Fruit fly (Drosophila melanogaster) whole organism, prepupa: ENCODE data around the gene CG5614.

ENCODE experiments used
- CG10631 ChIP-seq: fragments of 200-800 bp; sonication (Bioruptor generic); optimal IDR thresholded peaks from 2 replicates; lab custom pipeline; 2016; ENCODE audit warnings: missing biosample characterization, missing genetic modification characterization
- CG10669 ChIP-seq: fragments of 200-800 bp; sonication (Bioruptor generic); optimal IDR thresholded peaks from 3 replicates; lab custom pipeline; 2018; ENCODE audit warnings: missing biosample characterization, mild to moderate bottlenecking, missing genetic modification characterization, moderate library complexity
- CG11762 ChIP-seq: fragments of 200-800 bp; sonication (Bioruptor generic); optimal IDR thresholded peaks from 3 replicates; lab custom pipeline; 2016; ENCODE audit warnings: missing biosample characterization, missing genetic modification characterization; ENCODE audit not compliant: insufficient read depth
- CG15336 ChIP-seq: fragments of 200-800 bp; sonication (Bioruptor generic); IDR thresholded peaks from 2 replicates; pipeline ENCODE4 v1.3.6; 2022; ENCODE audit warnings: missing biosample characterization, missing genetic modification characterization
- CG1621 ChIP-seq: fragments of 200-800 bp; sonication (Bioruptor generic); optimal IDR thresholded peaks from 3 replicates; lab custom pipeline; 2018; ENCODE audit warnings: missing biosample characterization, mild to moderate bottlenecking, missing genetic modification characterization
- CG16779 ChIP-seq: fragments of 200-800 bp; sonication (Bioruptor generic); optimal IDR thresholded peaks from 3 replicates; lab custom pipeline; 2017; ENCODE audit warnings: missing biosample characterization, mild to moderate bottlenecking, missing genetic modification characterization
- CG3032 ChIP-seq: fragments of 200-800 bp; optimal IDR thresholded peaks from 2 replicates; lab custom pipeline; 2019; ENCODE audit warnings: missing biosample characterization, mild to moderate bottlenecking, missing genetic modification characterization, moderate library complexity
- CG31627 ChIP-seq: fragments of 200-800 bp; sonication (Bioruptor generic); optimal IDR thresholded peaks from 3 replicates; lab custom pipeline; 2016; ENCODE audit warnings: missing biosample characterization, missing genetic modification characterization
- CG34406 ChIP-seq: fragments of 200-800 bp; sonication (Bioruptor generic); optimal IDR thresholded peaks from 3 replicates; lab custom pipeline; 2016; ENCODE audit warnings: missing biosample characterization, missing genetic modification characterization
- CG3919 ChIP-seq: fragments of 200-800 bp; sonication (Bioruptor generic); optimal IDR thresholded peaks from 3 replicates; lab custom pipeline; 2016; ENCODE audit warnings: missing biosample characterization, missing genetic modification characterization
- CG4318 ChIP-seq: fragments of 200-800 bp; sonication (Bioruptor generic); optimal IDR thresholded peaks from 3 replicates; lab custom pipeline; 2017; ENCODE audit warnings: missing biosample characterization, mild to moderate bottlenecking, missing genetic modification characterization
- CG6163 ChIP-seq: fragments of 200-800 bp; sonication (Bioruptor generic); IDR thresholded peaks from 3 replicates; pipeline ENCODE4 v1.3.6; 2022; ENCODE audit warnings: missing biosample characterization, missing genetic modification characterization
- CG6792 ChIP-seq: fragments of 200-800 bp; sonication (Bioruptor generic); optimal IDR thresholded peaks from 3 replicates; lab custom pipeline; 2016; ENCODE audit warnings: missing biosample characterization, missing genetic modification characterization
- CG6808 ChIP-seq: fragments of 200-800 bp; sonication (Bioruptor generic); optimal IDR thresholded peaks from 3 replicates; lab custom pipeline; 2017; ENCODE audit warnings: missing biosample characterization, missing genetic modification characterization, mild to moderate bottlenecking, moderate library complexity, missing genetic modification reagents
- CG6854 ChIP-seq: fragments of 200-800 bp; sonication (Bioruptor generic); optimal IDR thresholded peaks from 2 replicates; lab custom pipeline; 2017; ENCODE audit warnings: missing biosample characterization, mild to moderate bottlenecking, missing genetic modification characterization
- CG8119 ChIP-seq: fragments of 200-800 bp; sonication (Bioruptor generic); IDR thresholded peaks from 3 replicates; pipeline ENCODE4 v1.3.6; 2022; ENCODE audit warnings: missing biosample characterization, missing genetic modification characterization
- CG8319 ChIP-seq: fragments of 200-800 bp; sonication (Bioruptor generic); optimal IDR thresholded peaks from 3 replicates; lab custom pipeline; 2016; ENCODE audit warnings: missing biosample characterization, missing genetic modification characterization
- CG9139 ChIP-seq: fragments of 200-800 bp; sonication (Bioruptor generic); optimal IDR thresholded peaks from 3 replicates; lab custom pipeline; 2017; ENCODE audit warnings: missing biosample characterization, mild to moderate bottlenecking, missing genetic modification characterization
- Eip75B ChIP-seq: fragments of 200-800 bp; sonication (Bioruptor generic); optimal IDR thresholded peaks from 3 replicates; lab custom pipeline; 2016; ENCODE audit warnings: missing biosample characterization, missing genetic modification characterization
- Eip78C ChIP-seq: fragments of 200-800 bp; sonication (Bioruptor generic); peaks from one replicate; lab custom pipeline; 2016; ENCODE audit warnings: missing biosample characterization, missing genetic modification characterization
- Ets21C ChIP-seq: fragments of 200-800 bp; sonication (Bioruptor generic); optimal IDR thresholded peaks from 3 replicates; lab custom pipeline; 2016; ENCODE audit warnings: missing biosample characterization, missing genetic modification characterization
- Ets96B ChIP-seq: fragments of 200-800 bp; optimal IDR thresholded peaks from 2 replicates; lab custom pipeline; 2019; ENCODE audit warnings: missing biosample characterization, mild to moderate bottlenecking, missing genetic modification characterization, moderate library complexity
- Gug ChIP-seq: fragments of 200-800 bp; sonication (Bioruptor generic); IDR thresholded peaks from 2 replicates; pipeline ENCODE4 v1.3.6; 2022; ENCODE audit warnings: missing biosample characterization, missing genetic modification characterization
- Hr38 ChIP-seq: sonication (Bioruptor generic); optimal IDR thresholded peaks from 2 replicates; lab custom pipeline; 2016; ENCODE audit warnings: missing biosample characterization, missing genetic modification characterization
- Hr4 ChIP-seq: fragments of 200-800 bp; sonication (Bioruptor generic); optimal IDR thresholded peaks from 3 replicates; lab custom pipeline; 2016; ENCODE audit warnings: missing biosample characterization, missing genetic modification characterization
- Met ChIP-seq: fragments of 200-800 bp; sonication (Bioruptor generic); optimal IDR thresholded peaks from 3 replicates; lab custom pipeline; 2016; ENCODE audit warnings: missing biosample characterization, missing genetic modification characterization
- OdsH ChIP-seq: fragments of 200-800 bp; sonication (Bioruptor generic); optimal IDR thresholded peaks from 3 replicates; lab custom pipeline; 2016; ENCODE audit warnings: missing biosample characterization, missing genetic modification characterization
- Smox ChIP-seq: fragments of 200-800 bp; sonication (Bioruptor generic); optimal IDR thresholded peaks from 3 replicates; lab custom pipeline; 2016; ENCODE audit warnings: missing biosample characterization, missing genetic modification characterization
- Sox102F ChIP-seq: fragments of 200-800 bp; sonication (Bioruptor generic); optimal IDR thresholded peaks from 2 replicates; lab custom pipeline; 2016; ENCODE audit warnings: missing biosample characterization, mild to moderate bottlenecking, missing genetic modification characterization
- Sox14 ChIP-seq: fragments of 200-800 bp; sonication (Bioruptor generic); optimal IDR thresholded peaks from 3 replicates; lab custom pipeline; 2016; ENCODE audit warnings: missing biosample characterization, missing genetic modification characterization
- Sox15 ChIP-seq: fragments of 200-800 bp; sonication (Bioruptor generic); optimal IDR thresholded peaks from 3 replicates; lab custom pipeline; 2016; ENCODE audit warnings: missing biosample characterization, missing genetic modification characterization
- achi ChIP-seq: fragments of 200-800 bp; sonication (Bioruptor generic); optimal IDR thresholded peaks from 3 replicates; lab custom pipeline; 2016; ENCODE audit warnings: missing biosample characterization, missing genetic modification characterization
- acj6 ChIP-seq: fragments of 200-800 bp; sonication (Bioruptor generic); optimal IDR thresholded peaks from 3 replicates; lab custom pipeline; 2016; ENCODE audit warnings: missing biosample characterization, missing genetic modification characterization
- cyc ChIP-seq: fragments of 200-800 bp; sonication (Bioruptor generic); optimal IDR thresholded peaks from 3 replicates; lab custom pipeline; 2016; ENCODE audit warnings: missing biosample characterization, missing genetic modification characterization
- dac ChIP-seq: fragments of 200-800 bp; sonication (Bioruptor generic); optimal IDR thresholded peaks from 2 replicates; lab custom pipeline; 2017; ENCODE audit warnings: missing biosample characterization, mild to moderate bottlenecking, missing genetic modification characterization
- dsx ChIP-seq: fragments of 200-800 bp; optimal IDR thresholded peaks from 3 replicates; lab custom pipeline; 2019; ENCODE audit warnings: missing biosample characterization, mild to moderate bottlenecking, missing genetic modification characterization, moderate library complexity; ENCODE audit not compliant: poor library complexity, severe bottlenecking
- eg ChIP-seq: fragments of 200-800 bp; sonication (Bioruptor generic); IDR thresholded peaks from 3 replicates; pipeline ENCODE4 v1.3.6; 2022; ENCODE audit warnings: missing biosample characterization, missing genetic modification characterization
- esn ChIP-seq: fragments of 200-800 bp; sonication (Bioruptor generic); optimal IDR thresholded peaks from 2 replicates; lab custom pipeline; 2016; ENCODE audit warnings: missing biosample characterization, mild to moderate bottlenecking, missing genetic modification characterization, moderate library complexity
- lz ChIP-seq: fragments of 200-800 bp; sonication (Bioruptor generic); optimal IDR thresholded peaks from 3 replicates; lab custom pipeline; 2016; ENCODE audit warnings: missing biosample characterization, missing genetic modification characterization
- net ChIP-seq: fragments of 200-800 bp; sonication (Bioruptor generic); optimal IDR thresholded peaks from 3 replicates; lab custom pipeline; 2016; ENCODE audit warnings: missing biosample characterization, missing genetic modification characterization
- pdm3 ChIP-seq: fragments of 200-800 bp; sonication (Bioruptor generic); optimal IDR thresholded peaks from 3 replicates; lab custom pipeline; 2016; ENCODE audit warnings: missing biosample characterization, missing genetic modification characterization
- salr ChIP-seq, 2 experiments: fragments of 200-800 bp; sonication (Bioruptor generic); optimal IDR thresholded peaks; 3 replicates each; lab custom pipeline; 2016 to 2018; ENCODE audit warnings: missing biosample characterization in 2 of 2, missing genetic modification characterization in 2 of 2, mild to moderate bottlenecking in 1 of 2
- spab ChIP-seq: fragments of 200-800 bp; sonication (Bioruptor generic); optimal IDR thresholded peaks from 2 replicates; lab custom pipeline; 2017; ENCODE audit warnings: missing biosample characterization, mild to moderate bottlenecking, missing genetic modification characterization, missing genetic modification reagents
- ss ChIP-seq, 2 experiments: fragments of 200-800 bp; sonication (Bioruptor generic); optimal IDR thresholded peaks; 2 replicates in 1 of 2; 3 replicates in 1 of 2; lab custom pipeline; 2017 to 2018; ENCODE audit warnings: mild to moderate bottlenecking in 2 of 2, missing biosample characterization in 2 of 2, missing genetic modification characterization in 2 of 2, moderate library complexity in 1 of 2
- svp ChIP-seq: fragments of 200-800 bp; sonication (Bioruptor generic); peaks from one replicate; lab custom pipeline; 2016; ENCODE audit warnings: missing biosample characterization, missing genetic modification characterization
- topi ChIP-seq: fragments of 200-800 bp; sonication (Bioruptor generic); optimal IDR thresholded peaks from 3 replicates; lab custom pipeline; 2016; ENCODE audit warnings: missing biosample characterization, missing genetic modification characterization
- vri ChIP-seq: fragments of 200-800 bp; sonication (Bioruptor generic); optimal IDR thresholded peaks from 3 replicates; lab custom pipeline; 2016; ENCODE audit warnings: missing biosample characterization, mild to moderate bottlenecking, missing genetic modification characterization

Gene CG5614

DNA sequence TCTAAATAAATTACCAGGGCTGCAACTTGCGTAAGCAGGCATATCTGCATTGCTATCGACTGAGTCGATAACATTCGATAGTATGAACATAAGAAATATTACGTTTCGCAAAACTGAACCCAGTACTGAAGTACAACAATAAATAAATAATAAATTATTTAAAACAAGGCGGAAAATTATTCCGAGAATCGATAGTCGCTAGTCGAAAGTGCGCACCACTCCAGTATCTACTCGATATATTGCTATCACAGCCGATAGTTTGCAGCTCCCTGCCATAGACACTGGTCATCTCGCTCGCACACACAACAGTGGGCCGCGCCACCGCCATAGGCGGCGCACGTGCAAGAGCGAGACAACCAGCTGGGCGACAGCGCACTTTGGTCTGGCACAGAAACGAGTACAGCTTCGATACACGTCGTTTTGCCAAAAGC lies 13.8 kb downstream of the CG5614 start, which contains the start of gene nsl1:
Gene nsl1 (plus strand): TSS at position 411 of the 431 bp plus-strand sequence.
- TF ChIP-seq CG6854 (GFP tag; lab: Kevin White, UChicago) (peak; percentile 25), CG16779 (tag; lab: Kevin White, UChicago) (peak; percentile 29), Eip75B (GFP tag; lab: Kevin White, UChicago) (no peak), Ets21C (GFP tag; lab: Kevin White, UChicago) (no peak), Eip78C (GFP tag; lab: Kevin White, UChicago) (peak; percentile 74), Sox14 (peak; percentile 60), CG10669 (GFP tag; lab: Kevin White, UChicago) (no peak), CG31627 (peak; percentile 9), CG3032 (tag; lab: Kevin White, UChicago) (peak; percentile 43), Gug (GFP tag; lab: Robert Waterston, UW) (no peak), esn (peak; percentile 20), CG6808 (GFP tag; lab: Kevin White, UChicago) (peak; percentile 43), CG4318 (no peak), achi (GFP tag; lab: Kevin White, UChicago) (peak; percentile 13), Sox15 (GFP tag; lab: Kevin White, UChicago) (no peak), CG15336 (GFP tag; lab: Robert Waterston, UW) (0 out of 2 replicates have a peak, but pooled peaks have one; percentile 14), dsx (GFP tag; lab: Kevin White, UChicago) (peak; percentile 48), Met (GFP tag; lab: Kevin White, UChicago) (peak; percentile 37), acj6 (GFP tag; lab: Kevin White, UChicago) (peak; percentile 46), dac (GFP tag; lab: Kevin White, UChicago) (no peak), net (GFP tag; lab: Kevin White, UChicago) (no peak), cyc (GFP tag; lab: Kevin White, UChicago) (peak; percentile 24), CG6163 (GFP tag; lab: Robert Waterston, UW) (peak; percentile 51; the same call in 1 of the 3 replicates), CG1621 (tag; lab: Kevin White, UChicago) (peak; percentile 69), svp (GFP tag; lab: Kevin White, UChicago) (peak; percentile 60), CG3919 (peak; percentile 50), CG9139 (no peak), CG8119 (GFP tag; lab: Robert Waterston, UW) (0 out of 3 replicates have a peak, but pooled peaks have one; percentile 30), eg (peak; percentile 28; the same call in 1 of the 3 replicates), pdm3 (GFP tag; lab: Kevin White, UChicago) (peak; percentile 45), OdsH (GFP tag; lab: Kevin White, UChicago) (peak; percentile 42), salr (GFP tag; optimal IDR thresholded peaks at IDR 0.05; lab: Kevin White, UChicago) (peak in 1 of 2 experiments; percentile 41), ss (GFP tag; optimal IDR thresholded peaks at IDR 0.05; lab: Kevin White, UChicago) (peak in 1 of 2 experiments; percentile 49), Sox102F (peak; percentile 23), CG11762 (no peak), Smox (GFP tag; lab: Kevin White, UChicago) (peak; percentile 27), vri (GFP tag; lab: Kevin White, UChicago) (peak; percentile 31), spab (GFP tag; lab: Kevin White, UChicago) (peak; percentile 3), lz (peak; percentile 15), topi (GFP tag; lab: Kevin White, UChicago) (no peak)
- TF ChIP-seq, all 60 proteins: peak for 29

DNA sequence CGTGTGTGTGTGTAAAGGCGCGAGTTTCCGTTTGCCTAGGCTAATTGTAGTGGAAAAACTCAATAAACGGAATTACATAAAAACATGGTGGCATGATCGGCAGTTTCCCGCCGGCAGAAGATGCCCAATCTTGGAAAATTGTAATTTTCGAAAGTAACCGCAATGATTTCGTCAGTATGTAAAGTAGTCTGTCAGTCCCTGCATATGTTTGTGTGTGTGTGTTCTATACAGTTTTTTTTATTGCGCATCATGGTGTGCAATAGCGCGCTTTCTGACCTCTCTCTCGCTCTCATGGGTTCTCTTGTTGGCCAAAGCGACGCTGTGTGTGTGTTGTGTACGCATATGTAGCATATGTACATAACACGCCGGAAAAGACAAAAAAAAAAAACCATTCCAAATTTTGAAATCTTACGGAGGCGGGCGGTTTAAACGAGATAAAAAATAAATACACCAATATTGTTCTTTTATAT lies 14.7 kb downstream of the CG5614 start:
- peak; percentile 9 for TF ChIP-seq acj6 (GFP tag; lab: Kevin White, UChicago)
- no peak for TF ChIP-seq CG11762
- no peak for TF ChIP-seq CG8319 (GFP tag; lab: Kevin White, UChicago)
- 0 out of 3 replicates have a peak, but pooled peaks have one; percentile 14 for TF ChIP-seq CG8119 (GFP tag; lab: Robert Waterston, UW)
- peak; percentile 33 for TF ChIP-seq CG6808 (GFP tag; lab: Kevin White, UChicago)
- peak; percentile 51; the same call in 1 of the 3 replicates for TF ChIP-seq CG6163 (GFP tag; lab: Robert Waterston, UW)
- TF ChIP-seq net (GFP tag; lab: Kevin White, UChicago), result peak; percentile 28
- TF ChIP-seq CG15336 (GFP tag; lab: Robert Waterston, UW), result peak; percentile 35; the same call in 1 of the 2 replicates
- TF ChIP-seq lz, result no peak
- TF ChIP-seq CG10631 (GFP tag; lab: Kevin White, UChicago), result no peak
- TF ChIP-seq CG6792 (GFP tag; lab: Kevin White, UChicago), result peak; percentile 14
- no peak for TF ChIP-seq Met (GFP tag; lab: Kevin White, UChicago)
- no peak for TF ChIP-seq Hr4 (GFP tag; lab: Kevin White, UChicago)
- TF ChIP-seq Eip75B (GFP tag; lab: Kevin White, UChicago), result no peak
- peak; percentile 40 for TF ChIP-seq Sox14
- TF ChIP-seq topi (GFP tag; lab: Kevin White, UChicago), result peak; percentile 18
- no peak for TF ChIP-seq Smox (GFP tag; lab: Kevin White, UChicago)
- TF ChIP-seq svp (GFP tag; lab: Kevin White, UChicago), result no peak
- TF ChIP-seq CG3032 (tag; lab: Kevin White, UChicago), result no peak
- TF ChIP-seq Ets96B (tag; lab: Kevin White, UChicago), result peak; percentile 38
- TF ChIP-seq spab (GFP tag; lab: Kevin White, UChicago), result no peak
- peak; percentile 37 for TF ChIP-seq CG34406
- TF ChIP-seq CG6854 (GFP tag; lab: Kevin White, UChicago), result peak; percentile 47
- peak; percentile 35 for TF ChIP-seq achi (GFP tag; lab: Kevin White, UChicago)
- TF ChIP-seq Hr38 (GFP tag; lab: Kevin White, UChicago), result no peak
